Worm (Caenorhabditis elegans) whole organism, mixed stage, embryonic: ENCODE results near the gene srd-42.

ENCODE experiments used
- blmp-1 ChIP-seq: fragments of 150-350 bp; optimal IDR thresholded peaks from 2 replicates; lab custom pipeline; 2014; ENCODE audit warnings: missing biosample characterization, missing genetic modification characterization
- lsy-2 ChIP-seq: fragments of 150-350 bp; optimal IDR thresholded peaks from 2 replicates; lab custom pipeline; 2014; ENCODE audit warnings: missing biosample characterization, missing genetic modification characterization
- snpc-4 ChIP-seq: fragments of 150-350 bp; optimal IDR thresholded peaks from 2 replicates; lab custom pipeline; 2014; ENCODE audit warnings: missing biosample characterization, missing genetic modification characterization
- zip-8 ChIP-seq: fragments of 150-350 bp; optimal IDR thresholded peaks from 2 replicates; lab custom pipeline; 2014; ENCODE audit warnings: missing biosample characterization, missing genetic modification characterization

DNA sequence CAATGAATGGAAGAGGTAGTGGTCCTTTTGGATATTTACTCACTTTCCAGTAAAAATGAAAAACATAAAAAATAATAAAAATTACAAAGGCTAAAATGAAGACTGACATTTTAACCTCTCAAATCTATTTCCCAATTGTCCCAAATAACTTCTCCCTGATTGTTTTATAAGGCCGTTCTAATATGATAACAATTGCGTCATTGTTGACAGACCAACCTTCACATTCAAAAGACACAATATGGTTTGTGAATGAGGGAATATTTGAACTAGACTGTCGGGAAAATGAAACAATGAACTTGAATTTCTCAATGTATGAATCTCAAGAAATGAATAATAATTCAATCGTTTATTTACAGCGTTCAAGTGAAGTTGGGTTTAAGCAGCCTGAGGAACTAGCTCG is 36.0 kb downstream of the srd-42 start, which contains the start of gene cyp-14A1:
- TF ChIP-seq snpc-4 (tag; lab: Kevin White, UChicago), result no peak
- no peak for TF ChIP-seq lsy-2 (tag; lab: Kevin White, UChicago)
- no peak for TF ChIP-seq blmp-1
- TF ChIP-seq zip-8 (tag; lab: Kevin White, UChicago), result no peak
